Fruit fly (Drosophila melanogaster): ENCODE data around the gene CG8136.

The CG8136 gene

dm6 chr3R:8744198-8744597 is 23.0 kb downstream of the CG8136 start (continued):
- peak; percentile 38 for TF ChIP-seq OdsH (GFP tag; optimal IDR thresholded peaks at IDR 0.05)
- TF ChIP-seq pdm3 (GFP tag; optimal IDR thresholded peaks at IDR 0.05), result peak; percentile 50
- no peak; the same call in 1 of the 2 replicates for TF ChIP-seq Gug (GFP tag; IDR thresholded peaks at IDR 0.05)
- no peak for TF ChIP-seq CG1621 (tag; optimal IDR thresholded peaks at IDR 0.05)
- TF ChIP-seq CG6792 (GFP tag; optimal IDR thresholded peaks at IDR 0.05), result peak; percentile 59
- TF ChIP-seq Eip75B (GFP tag; optimal IDR thresholded peaks at IDR 0.05), result peak; percentile 43
- TF ChIP-seq spab (GFP tag; optimal IDR thresholded peaks at IDR 0.05), result peak; percentile 2
- peak; percentile 71 for TF ChIP-seq Hr39 (GFP tag; optimal IDR thresholded peaks at IDR 0.05)
- peak; percentile 40 for TF ChIP-seq topi (GFP tag; optimal IDR thresholded peaks at IDR 0.05)
- no peak for TF ChIP-seq Blimp-1 (GFP tag; optimal IDR thresholded peaks at IDR 0.05)
- TF ChIP-seq Sox102F (GFP tag; optimal IDR thresholded peaks at IDR 0.05), result peak; percentile 64
- TF ChIP-seq Lpt (GFP tag; optimal IDR thresholded peaks at IDR 0.05), result no peak
- TF ChIP-seq CG6808 (GFP tag; optimal IDR thresholded peaks at IDR 0.05), result no peak
- TF ChIP-seq dac (GFP tag; optimal IDR thresholded peaks at IDR 0.05), result no peak
- TF ChIP-seq Sox14 (GFP tag; optimal IDR thresholded peaks at IDR 0.05), result peak; percentile 73
- peak; percentile 41 for TF ChIP-seq CG8632 (GFP tag; optimal IDR thresholded peaks at IDR 0.05)
- peak; percentile 60 for TF ChIP-seq CG31627 (GFP tag; optimal IDR thresholded peaks at IDR 0.05)
- TF ChIP-seq CG6854 (GFP tag; optimal IDR thresholded peaks at IDR 0.05), result no peak
- TF ChIP-seq svp (GFP tag), result peak; percentile 84
- TF ChIP-seq Sox15 (GFP tag; optimal IDR thresholded peaks at IDR 0.05), result peak; percentile 23
- TF ChIP-seq Ets96B (tag; optimal IDR thresholded peaks at IDR 0.05), result peak; percentile 20
- peak; percentile 51 for TF ChIP-seq lz (GFP tag; optimal IDR thresholded peaks at IDR 0.05)
- no peak for TF ChIP-seq CG3032 (tag; optimal IDR thresholded peaks at IDR 0.05)
- TF ChIP-seq CG6163 (GFP tag; IDR thresholded peaks at IDR 0.05), result peak; percentile 70
- peak; percentile 4 for TF ChIP-seq CG6276 (GFP tag; optimal IDR thresholded peaks at IDR 0.05)
- TF ChIP-seq net (GFP tag; optimal IDR thresholded peaks at IDR 0.05), result peak; percentile 18
- no peak for TF ChIP-seq CG8319 (GFP tag; optimal IDR thresholded peaks at IDR 0.05)
- peak; percentile 50 for TF ChIP-seq Hr4 (GFP tag; optimal IDR thresholded peaks at IDR 0.05)
- TF ChIP-seq Eip78C (GFP tag), result peak; percentile 30
- TF ChIP-seq CG3919 (GFP tag; optimal IDR thresholded peaks at IDR 0.05), result peak; percentile 54
- no peak for TF ChIP-seq fd59A (GFP tag; optimal IDR thresholded peaks at IDR 0.05)
- TF ChIP-seq Ets21C (GFP tag; optimal IDR thresholded peaks at IDR 0.05), result peak; percentile 35
- TF ChIP-seq Met (GFP tag; optimal IDR thresholded peaks at IDR 0.05), result peak; percentile 69
- no peak for TF ChIP-seq salr (GFP tag; optimal IDR thresholded peaks at IDR 0.05)
- peak; percentile 47 for TF ChIP-seq cyc (GFP tag; optimal IDR thresholded peaks at IDR 0.05)
- TF ChIP-seq Eip93F (GFP tag; optimal IDR thresholded peaks at IDR 0.05), result no peak
- peak; percentile 37 for TF ChIP-seq CG10631 (GFP tag; optimal IDR thresholded peaks at IDR 0.05)
- TF ChIP-seq CG32006 (GFP tag; optimal IDR thresholded peaks at IDR 0.05), result peak; percentile 48
- peak; percentile 38; the same call in 1 of the 2 replicates for TF ChIP-seq CG11294 (GFP tag; IDR thresholded peaks at IDR 0.05)
- no peak for TF ChIP-seq CG9139 (GFP tag; optimal IDR thresholded peaks at IDR 0.05)

dm6 chr3R:8746354-8746753 is 25.2 kb downstream of the CG8136 start:
- peak; percentile 56 for TF ChIP-seq CG9139 (GFP tag; optimal IDR thresholded peaks at IDR 0.05)
- peak; percentile 79 for TF ChIP-seq CG8632 (GFP tag; optimal IDR thresholded peaks at IDR 0.05)
- peak; percentile 86 for TF ChIP-seq CG32006 (GFP tag; optimal IDR thresholded peaks at IDR 0.05)
- peak; percentile 33 for TF ChIP-seq CG6854 (GFP tag; optimal IDR thresholded peaks at IDR 0.05)
- TF ChIP-seq CG6792 (GFP tag; optimal IDR thresholded peaks at IDR 0.05), result peak; percentile 79
- TF ChIP-seq CG6276 (GFP tag; optimal IDR thresholded peaks at IDR 0.05), result peak; percentile 79
- TF ChIP-seq CG31627 (GFP tag; optimal IDR thresholded peaks at IDR 0.05), result peak; percentile 70
- peak; percentile 85 for TF ChIP-seq CG8119 (GFP tag; IDR thresholded peaks at IDR 0.05)
- TF ChIP-seq CG16779 (tag; optimal IDR thresholded peaks at IDR 0.05), result peak; percentile 24
- TF ChIP-seq Hr4 (GFP tag; optimal IDR thresholded peaks at IDR 0.05), result peak; percentile 88
- peak; percentile 51 for TF ChIP-seq fd85E (GFP tag; optimal IDR thresholded peaks at IDR 0.05)
- peak; percentile 79 for TF ChIP-seq cyc (GFP tag; optimal IDR thresholded peaks at IDR 0.05)
- TF ChIP-seq CG4318 (GFP tag; optimal IDR thresholded peaks at IDR 0.05), result peak; percentile 58
- TF ChIP-seq dsx (GFP tag; optimal IDR thresholded peaks at IDR 0.05; ENCODE audit: poor library complexity, severe bottlenecking), result peak; percentile 75
- TF ChIP-seq CG6808 (GFP tag; optimal IDR thresholded peaks at IDR 0.05), result peak; percentile 69
- peak; percentile 59 for TF ChIP-seq CG11294 (GFP tag; IDR thresholded peaks at IDR 0.05)
- peak; percentile 89 for TF ChIP-seq Met (GFP tag; optimal IDR thresholded peaks at IDR 0.05)
- TF ChIP-seq CG3919 (GFP tag; optimal IDR thresholded peaks at IDR 0.05), result peak; percentile 86
- TF ChIP-seq vri (GFP tag; optimal IDR thresholded peaks at IDR 0.05), result peak; percentile 64
- peak; percentile 36 to 73 for TF ChIP-seq salr (GFP tag; optimal IDR thresholded peaks at IDR 0.05)
- peak; percentile 53 for TF ChIP-seq fd59A (GFP tag; optimal IDR thresholded peaks at IDR 0.05)
- peak; percentile 86 for TF ChIP-seq Smox (GFP tag; optimal IDR thresholded peaks at IDR 0.05)
- TF ChIP-seq CG3032 (tag; optimal IDR thresholded peaks at IDR 0.05), result peak; percentile 74
- peak; percentile 84 for TF ChIP-seq OdsH (GFP tag; optimal IDR thresholded peaks at IDR 0.05)
- TF ChIP-seq achi (GFP tag; optimal IDR thresholded peaks at IDR 0.05), result peak; percentile 84
- peak; percentile 83 for TF ChIP-seq pdm3 (GFP tag; optimal IDR thresholded peaks at IDR 0.05)
- TF ChIP-seq Ets96B (tag; optimal IDR thresholded peaks at IDR 0.05), result peak; percentile 82
- TF ChIP-seq Sox102F (GFP tag; optimal IDR thresholded peaks at IDR 0.05), result peak; percentile 81
- peak; percentile 26 for TF ChIP-seq Blimp-1 (GFP tag; optimal IDR thresholded peaks at IDR 0.05)
- TF ChIP-seq CG8319 (GFP tag; optimal IDR thresholded peaks at IDR 0.05), result peak; percentile 73
